Fruit fly (Drosophila melanogaster): ENCODE results near the gene CG17834.

DNA sequence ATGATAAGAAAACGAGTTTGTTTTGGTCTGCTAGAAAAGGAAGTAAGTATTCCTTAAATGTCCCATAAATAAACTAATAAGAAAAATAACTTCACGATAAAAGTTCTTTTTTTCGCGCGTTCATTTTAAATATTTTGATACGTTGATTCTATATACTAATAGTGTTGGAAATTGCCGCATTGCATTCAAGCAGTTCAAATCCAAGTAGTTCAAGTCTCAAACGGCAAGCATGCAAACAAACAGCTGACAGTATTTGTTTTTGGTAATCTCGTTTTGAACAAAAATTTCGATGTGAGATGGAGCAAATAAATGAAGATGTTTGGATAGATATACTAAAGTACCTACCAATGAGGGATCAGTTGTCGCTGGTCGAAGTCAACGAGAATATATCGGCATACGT lies 40.2 kb upstream of the CG17834 start, which contains the start of gene CG13088:
- TF ChIP-seq CG8478 (optimal IDR thresholded peaks at IDR 0.05): no peak
- TF ChIP-seq CTCF (optimal IDR thresholded peaks at IDR 0.05): peak in 1 of 2 experiments; percentile 10
